Worm (Caenorhabditis elegans) whole organism, early embryonic: Measurements from ENCODE around the gene sri-39.
"Not testable (repeated sequence)": the region's sequence is repeated elsewhere in the genome, so short reads cannot be mapped to it uniquely, and the experiment has no call there.

Source experiments
- B0310.2 ChIP-seq: sonication (generic microtip); optimal IDR thresholded peaks from 2 replicates; lab custom pipeline; 2016; ENCODE audit warnings: mild to moderate bottlenecking, missing genetic modification characterization, missing compliant biosample characterization
- ama-1 ChIP-seq: fragments of 150-350 bp; optimal IDR thresholded peaks from 2 replicates; lab custom pipeline; 2014
- sea-1 ChIP-seq: fragments of 200-800 bp; sonication (Bioruptor generic); conservative IDR thresholded peaks from 2 replicates; pipeline ENCODE4 v1.3.6; 2022; ENCODE audit warnings: missing genetic modification characterization, missing compliant biosample characterization

DNA sequence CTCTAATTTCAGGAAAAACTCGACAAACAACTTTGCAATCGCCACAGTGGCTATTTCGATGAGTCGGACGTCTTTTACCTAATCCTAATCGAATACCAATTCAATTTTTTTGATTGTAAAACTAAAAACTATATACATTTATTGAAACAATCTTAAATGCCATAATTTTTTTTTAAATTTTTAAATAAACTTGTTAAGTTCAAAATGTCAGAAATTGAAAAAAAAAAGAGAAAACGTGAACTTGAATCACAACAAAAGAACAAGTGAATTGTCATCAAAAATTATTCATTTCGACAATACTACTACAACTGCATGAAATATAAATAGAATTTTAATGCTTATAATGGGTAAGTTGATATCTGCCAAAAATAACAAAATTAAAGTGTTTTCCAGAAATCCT lies 25.0 kb downstream of the sri-39 start, which contains the start of gene D2062.13:
- TF ChIP-seq ama-1 (lab: Kevin White, UChicago); B0310.2 (tag; lab: Kevin White, UChicago); sea-1 (GFP tag; lab: Robert Waterston, UW): not testable (repeated sequence)
